Fruit fly (Drosophila melanogaster): ENCODE measurements around the gene CG13248.

The CG13248 gene

DNA sequence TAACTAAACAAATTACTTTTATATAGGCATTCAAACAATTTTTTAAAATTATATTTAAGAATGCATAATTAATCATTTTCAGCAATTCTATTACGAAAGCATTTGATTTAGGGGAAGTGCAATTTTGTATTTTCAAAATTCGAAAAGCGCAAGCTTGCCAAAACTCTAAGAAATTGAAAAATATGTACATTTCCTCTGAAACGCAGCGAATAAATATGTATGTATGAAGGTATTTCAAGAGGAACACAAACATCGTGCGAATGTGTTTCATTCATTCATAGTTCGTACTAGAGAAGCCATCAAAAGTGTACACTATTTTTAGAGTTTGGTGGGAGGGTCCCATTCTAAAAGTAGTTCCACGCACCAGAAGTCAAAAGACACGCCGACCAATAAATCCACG lies 40.4 kb downstream of the CG13248 start, which contains the start of gene CG13247:
Gene CG13247 (plus strand): TSS at position 301 of the 400 bp plus-strand sequence.
- TF ChIP-seq CG8301 (tag; optimal IDR thresholded peaks at IDR 0.05) (no peak), CG8159 (tag; optimal IDR thresholded peaks at IDR 0.05) (no peak), CG10348 (GFP tag; IDR thresholded peaks at IDR 0.05) (no peak), Ets98B (GFP tag; IDR thresholded peaks at IDR 0.05) (no peak), Snoo (tag; optimal IDR thresholded peaks at IDR 0.05) (no peak), CG15710 (tag; optimal IDR thresholded peaks at IDR 0.05) (no peak), fd96Ca (GFP tag; IDR thresholded peaks at IDR 0.05) (no peak), EcR (GFP tag; optimal IDR thresholded peaks at IDR 0.05) (no peak), Pif1B (GFP tag; optimal IDR thresholded peaks at IDR 0.05) (no peak), CG17806 (tag; optimal IDR thresholded peaks at IDR 0.05) (no peak), CG9948 (tag; optimal IDR thresholded peaks at IDR 0.05) (no peak)

DNA sequence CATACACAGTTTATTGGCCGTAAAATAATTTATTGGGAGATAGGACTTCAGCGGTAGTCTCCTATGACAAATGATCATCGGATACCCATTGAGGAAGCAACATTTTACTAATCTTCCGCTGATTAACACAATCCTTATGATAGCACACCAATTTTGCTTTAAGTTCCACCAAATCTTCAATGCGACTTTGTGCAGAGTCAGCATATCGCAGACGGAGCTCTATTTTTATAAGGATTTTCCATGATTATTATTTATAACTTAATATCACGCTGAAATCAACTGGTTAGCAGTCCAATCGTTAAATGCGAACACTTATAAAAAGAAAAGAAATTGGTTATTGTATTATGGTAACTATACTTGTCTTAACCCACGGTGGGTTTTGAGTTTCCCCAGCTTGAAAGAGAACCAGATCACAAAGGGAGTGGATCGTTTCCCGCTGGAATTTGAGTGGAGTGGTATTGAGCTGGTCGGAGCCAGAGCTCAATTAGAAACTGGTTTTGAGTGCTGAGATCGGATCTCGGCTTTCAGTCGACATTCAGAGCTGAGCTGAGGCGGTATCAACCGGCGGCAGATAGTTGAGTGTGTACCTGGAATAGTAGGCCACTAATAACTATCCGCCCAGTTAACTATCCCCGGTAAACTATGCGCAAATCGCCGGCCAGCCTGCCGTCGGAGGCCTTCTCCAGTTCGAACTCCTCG lies 43.5 kb downstream of the CG13248 start, which contains the start of the genes Toll-9 and in:
Gene Toll-9 (minus strand): TSS at position 51 of the 699 bp plus-strand sequence.
Gene in (plus strand): TSS at position 525 of the 699 bp plus-strand sequence.
- TF ChIP-seq fd96Ca (GFP tag; IDR thresholded peaks at IDR 0.05) (no peak), CG8159 (tag; optimal IDR thresholded peaks at IDR 0.05) (no peak)

DNA sequence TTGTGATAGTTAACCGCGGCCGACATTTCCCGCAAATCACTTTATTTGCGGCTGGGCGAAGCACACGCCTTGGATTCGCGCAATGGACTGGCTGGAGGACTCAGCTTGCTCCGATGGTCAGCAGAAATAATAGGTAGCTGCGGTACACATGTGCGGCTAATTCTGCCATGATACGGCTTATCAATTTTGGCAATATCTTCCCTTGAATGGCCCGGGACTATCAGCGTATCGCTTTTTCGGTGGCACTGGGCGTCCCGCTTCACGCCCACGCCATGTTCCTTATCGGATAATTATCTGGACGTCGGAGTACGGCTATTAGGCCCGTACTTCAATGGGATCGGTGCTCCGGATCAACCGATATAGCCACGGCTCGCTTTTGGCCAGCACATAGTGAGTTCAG lies 44.3 kb downstream of the CG13248 start:
- no peak for TF ChIP-seq CG13204 (GFP tag; optimal IDR thresholded peaks at IDR 0.05)
- TF ChIP-seq gl (tag; optimal IDR thresholded peaks at IDR 0.05) = no peak
- no peak for TF ChIP-seq CG12605 (GFP tag; IDR thresholded peaks at IDR 0.05)
- TF ChIP-seq EcR (GFP tag; optimal IDR thresholded peaks at IDR 0.05) = no peak
- TF ChIP-seq CG10348 (GFP tag; IDR thresholded peaks at IDR 0.05) = no peak
- TF ChIP-seq CG8301 (tag; optimal IDR thresholded peaks at IDR 0.05) = no peak
- no peak for TF ChIP-seq CG32121 (GFP tag; IDR thresholded peaks at IDR 0.05)
- TF ChIP-seq CG9948 (tag; optimal IDR thresholded peaks at IDR 0.05) = no peak
- TF ChIP-seq fd96Ca (GFP tag; IDR thresholded peaks at IDR 0.05) = no peak
- TF ChIP-seq Pif1A (GFP tag; optimal IDR thresholded peaks at IDR 0.05) = no peak
- TF ChIP-seq CG34367 (tag; optimal IDR thresholded peaks at IDR 0.05) = no peak
- no peak for TF ChIP-seq CG8159 (tag; optimal IDR thresholded peaks at IDR 0.05)
- no peak for TF ChIP-seq Snoo (tag; optimal IDR thresholded peaks at IDR 0.05)
- no peak for TF ChIP-seq Pif1B (GFP tag; optimal IDR thresholded peaks at IDR 0.05)
- no peak for TF ChIP-seq Ets98B (GFP tag; IDR thresholded peaks at IDR 0.05)

DNA sequence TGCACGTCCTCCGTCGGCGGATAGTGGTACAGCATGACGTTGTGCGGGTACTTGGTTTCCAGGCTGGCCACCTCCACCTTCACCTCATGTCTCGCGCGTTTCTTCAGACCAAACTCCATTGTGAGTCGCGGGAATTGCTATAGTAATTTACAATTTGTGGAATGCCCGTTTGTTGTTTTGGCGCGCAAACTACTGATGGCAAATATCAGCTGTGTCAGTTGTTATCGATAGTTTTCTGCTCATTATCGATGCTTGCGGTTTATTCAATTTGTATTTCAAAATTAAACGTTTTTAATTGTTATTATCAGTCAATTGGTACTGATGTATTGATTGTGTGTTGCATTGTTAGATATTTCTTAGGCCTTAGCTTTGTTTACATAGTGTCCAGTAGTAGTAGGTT lies 49.0 kb downstream of the CG13248 start, which contains the start of gene Prim2:
Gene Prim2 (minus strand): TSS at position 197 of the 400 bp plus-strand sequence.
- TF ChIP-seq gl (tag; optimal IDR thresholded peaks at IDR 0.05) (no peak), Pif1B (GFP tag; optimal IDR thresholded peaks at IDR 0.05) (no peak), CG12605 (GFP tag; IDR thresholded peaks at IDR 0.05) (no peak), Snoo (tag; optimal IDR thresholded peaks at IDR 0.05) (no peak), D1 (tag; optimal IDR thresholded peaks at IDR 0.05) (no peak), CG4496 (GFP tag; IDR thresholded peaks at IDR 0.05) (no peak), CG17806 (tag; optimal IDR thresholded peaks at IDR 0.05) (no peak), CG9948 (tag; optimal IDR thresholded peaks at IDR 0.05) (no peak), Pif1A (GFP tag; optimal IDR thresholded peaks at IDR 0.05) (no peak), CG34367 (tag; optimal IDR thresholded peaks at IDR 0.05) (no peak), CG13204 (GFP tag; optimal IDR thresholded peaks at IDR 0.05) (no peak), fd96Ca (GFP tag; IDR thresholded peaks at IDR 0.05) (no peak), rn (GFP tag; IDR thresholded peaks at IDR 0.05) (no peak), EcR (GFP tag; optimal IDR thresholded peaks at IDR 0.05) (no peak), CG8301 (tag; optimal IDR thresholded peaks at IDR 0.05) (no peak), CG15710 (tag; optimal IDR thresholded peaks at IDR 0.05) (no peak), CG32121 (GFP tag; IDR thresholded peaks at IDR 0.05) (no peak)

DNA sequence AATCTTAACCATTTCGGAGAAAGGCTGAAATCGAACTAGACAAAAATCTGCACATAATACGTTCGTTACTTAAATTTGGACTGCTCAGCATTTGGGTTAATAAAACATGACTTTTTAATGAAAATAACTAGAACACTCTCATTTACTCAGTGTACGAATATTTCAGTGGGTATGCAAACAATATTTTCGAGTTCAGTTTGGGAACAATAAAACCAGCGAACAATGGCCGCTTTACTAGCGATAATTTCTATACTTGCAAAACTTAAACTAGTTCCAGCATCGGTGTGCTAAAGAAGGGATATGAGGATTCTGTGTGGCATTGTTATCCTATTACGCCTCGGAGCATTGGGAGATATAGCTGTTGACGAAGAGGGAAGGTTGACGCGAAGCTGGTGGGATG lies 52.2 kb downstream of the CG13248 start, which contains the start of gene CG5665:
Gene CG5665 (plus strand): TSS at position 301 of the 400 bp plus-strand sequence.
- TF ChIP-seq CG4496 (GFP tag; IDR thresholded peaks at IDR 0.05) = no peak
- no peak for TF ChIP-seq CG8301 (tag; optimal IDR thresholded peaks at IDR 0.05)
- no peak for TF ChIP-seq CG13204 (GFP tag; optimal IDR thresholded peaks at IDR 0.05)
- TF ChIP-seq Ets98B (GFP tag; IDR thresholded peaks at IDR 0.05) = no peak
- no peak for TF ChIP-seq CG32121 (GFP tag; IDR thresholded peaks at IDR 0.05)
- no peak for TF ChIP-seq EcR (GFP tag; optimal IDR thresholded peaks at IDR 0.05)
- no peak for TF ChIP-seq CG10348 (GFP tag; IDR thresholded peaks at IDR 0.05)
- TF ChIP-seq Pif1A (GFP tag; optimal IDR thresholded peaks at IDR 0.05) = no peak
- no peak for TF ChIP-seq CG14655 (GFP tag; optimal IDR thresholded peaks at IDR 0.05)
- TF ChIP-seq CG17806 (tag; optimal IDR thresholded peaks at IDR 0.05) = no peak
- no peak for TF ChIP-seq CG34367 (tag; optimal IDR thresholded peaks at IDR 0.05)
- TF ChIP-seq CG9948 (tag; optimal IDR thresholded peaks at IDR 0.05) = no peak
- no peak for TF ChIP-seq Snoo (tag; optimal IDR thresholded peaks at IDR 0.05)
- TF ChIP-seq CG12605 (GFP tag; IDR thresholded peaks at IDR 0.05) = no peak

All from whole organism, pupa.